Fruit fly (Drosophila melanogaster): ENCODE measurements around the gene NHP2.

The NHP2 gene

DNA sequence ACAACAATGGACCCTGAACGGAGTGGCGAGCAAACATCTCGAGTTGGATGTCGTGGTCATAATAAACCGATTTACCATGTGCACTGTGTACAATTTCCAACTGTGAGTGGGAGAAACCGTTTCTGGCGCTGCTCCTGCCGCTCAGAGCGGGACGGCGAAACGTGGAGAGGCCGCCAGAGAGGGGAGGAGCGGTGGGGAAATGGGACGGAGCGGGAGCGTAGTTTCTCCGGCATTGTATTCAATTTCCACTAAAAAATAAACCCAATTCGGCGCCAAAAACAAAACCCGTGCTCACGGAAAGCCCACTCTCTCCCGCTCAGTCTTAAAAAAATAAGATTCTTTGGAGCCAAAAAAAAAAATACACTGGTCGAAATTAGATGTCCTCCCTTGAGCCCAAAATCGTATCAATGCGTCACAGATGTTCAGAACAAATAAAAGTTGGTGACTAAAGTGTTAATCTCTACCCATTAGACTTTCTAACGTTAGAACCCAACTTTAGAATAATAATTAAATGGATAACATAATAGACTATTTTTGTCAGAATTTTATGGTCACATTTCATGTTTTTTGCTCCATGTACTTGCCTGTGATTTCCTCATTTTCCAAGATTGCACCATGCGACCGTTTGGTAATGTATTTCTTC is 41.9 kb downstream of the NHP2 start (continued):
- TF ChIP-seq sc (optimal IDR thresholded peaks at IDR 0.05): no peak
- TF ChIP-seq sc (GFP tag; optimal IDR thresholded peaks at IDR 0.05): peak; percentile 46
- TF ChIP-seq Awh (GFP tag; IDR thresholded peaks at IDR 0.05): peak; percentile 47; the same call in 1 of the 2 replicates
- no peak for TF ChIP-seq CG14860 (GFP tag; IDR thresholded peaks at IDR 0.05; ENCODE audit: partially characterized antibody)
- no peak for TF ChIP-seq Tbp (GFP tag; optimal IDR thresholded peaks at IDR 0.05)
- TF ChIP-seq bbx (GFP tag; IDR thresholded peaks at IDR 0.05; ENCODE audit: partially characterized antibody): peak; percentile 32; the same call in 1 of the 2 replicates
- no peak; the same call in 1 of the 2 replicates for TF ChIP-seq Bgb (GFP tag; IDR thresholded peaks at IDR 0.05; ENCODE audit: partially characterized antibody)
- TF ChIP-seq dmrt11E (tag; optimal IDR thresholded peaks at IDR 0.05): peak; percentile 56
- TF ChIP-seq HHEX (GFP tag; optimal IDR thresholded peaks at IDR 0.05): no peak
- TF ChIP-seq fru (optimal IDR thresholded peaks at IDR 0.05): no peak
- TF ChIP-seq otp (GFP tag; IDR thresholded peaks at IDR 0.05): peak; percentile 33; the same call in 2 of the 3 replicates
- peak; percentile 69 for TF ChIP-seq tio (GFP tag; optimal IDR thresholded peaks at IDR 0.05)
- TF ChIP-seq CG15073 (GFP tag; optimal IDR thresholded peaks at IDR 0.05): peak; percentile 13
- TF ChIP-seq CG15696 (tag; optimal IDR thresholded peaks at IDR 0.05): peak; percentile 22
- TF ChIP-seq Eip74EF (GFP tag; optimal IDR thresholded peaks at IDR 0.05): peak in 1 of 2 experiments; percentile 55
- no peak for TF ChIP-seq pb (GFP tag; optimal IDR thresholded peaks at IDR 0.05)
- TF ChIP-seq sens-2 (GFP tag; IDR thresholded peaks at IDR 0.05): no peak
- TF ChIP-seq stc (GFP tag; IDR thresholded peaks at IDR 0.05): peak; percentile 73
- TF ChIP-seq Doc2 (GFP tag; IDR thresholded peaks at IDR 0.05): no peak
- TF ChIP-seq CG9215 (GFP tag; IDR thresholded peaks at IDR 0.05): peak; percentile 76
- no peak for TF ChIP-seq fd102C (GFP tag; optimal IDR thresholded peaks at IDR 0.05)
- TF ChIP-seq HLH4C (GFP tag; IDR thresholded peaks at IDR 0.05; ENCODE audit: partially characterized antibody): peak; percentile 33; the same call in 1 of the 3 replicates
- TF ChIP-seq CG10267 (tag; optimal IDR thresholded peaks at IDR 0.05): peak; percentile 50
- TF ChIP-seq CG10462 (GFP tag; optimal IDR thresholded peaks at IDR 0.05): peak; percentile 46
- TF ChIP-seq vnd (GFP tag; IDR thresholded peaks at IDR 0.05; ENCODE audit: partially characterized antibody): no peak
- TF ChIP-seq D19B (GFP tag; optimal IDR thresholded peaks at IDR 0.05): peak; percentile 1
- no peak; the same call in 2 of the 3 replicates for TF ChIP-seq ken (GFP tag; IDR thresholded peaks at IDR 0.05)
- TF ChIP-seq so (GFP tag; IDR thresholded peaks at IDR 0.05): peak; percentile 55; the same call in 2 of the 3 replicates
- TF ChIP-seq CG11696 (GFP tag; IDR thresholded peaks at IDR 0.05): peak; percentile 14; the same call in 1 of the 2 replicates
- TF ChIP-seq B-H2 (GFP tag; optimal IDR thresholded peaks at IDR 0.05): no peak
- peak; percentile 66 for TF ChIP-seq ATbp (GFP tag; optimal IDR thresholded peaks at IDR 0.05)
- peak; percentile 18 for TF ChIP-seq CG13123 (GFP tag; optimal IDR thresholded peaks at IDR 0.05)
- peak; percentile 65 for TF ChIP-seq HLH3B (GFP tag; IDR thresholded peaks at IDR 0.05)
- TF ChIP-seq slbo (GFP tag; IDR thresholded peaks at IDR 0.05): peak; percentile 76
- TF ChIP-seq lilli (GFP tag; optimal IDR thresholded peaks at IDR 0.05): peak; percentile 72
- peak; percentile 56 for TF ChIP-seq Dek (tag; optimal IDR thresholded peaks at IDR 0.05)
- TF ChIP-seq B-H1 (GFP tag; IDR thresholded peaks at IDR 0.05): peak; percentile 38; the same call in 1 of the 3 replicates
- no peak for TF ChIP-seq CG33213 (GFP tag; optimal IDR thresholded peaks at IDR 0.05)
- TF ChIP-seq sna (GFP tag; IDR thresholded peaks at IDR 0.05; ENCODE audit: partially characterized antibody): peak; percentile 51
- peak; percentile 44 for TF ChIP-seq CG4854 (GFP tag; optimal IDR thresholded peaks at IDR 0.05)
- TF ChIP-seq pita (GFP tag; optimal IDR thresholded peaks at IDR 0.05): no peak
- peak; percentile 67 for TF ChIP-seq bcd (GFP tag; optimal IDR thresholded peaks at IDR 0.05)
- peak; percentile 39 for TF ChIP-seq bigmax (GFP tag; optimal IDR thresholded peaks at IDR 0.05)
- TF ChIP-seq CTCF (GFP tag; optimal IDR thresholded peaks at IDR 0.05): no peak
- peak; percentile 60 for TF ChIP-seq CG17385 (GFP tag; optimal IDR thresholded peaks at IDR 0.05)
- peak; percentile 38; the same call in 1 of the 2 replicates for TF ChIP-seq CG5953 (GFP tag; IDR thresholded peaks at IDR 0.05)
- no peak for TF ChIP-seq jigr1 (GFP tag; IDR thresholded peaks at IDR 0.05)
- no peak for TF ChIP-seq exex (tag; optimal IDR thresholded peaks at IDR 0.05)
- TF ChIP-seq C15 (GFP tag; IDR thresholded peaks at IDR 0.05): no peak
- TF ChIP-seq Ets65A (GFP tag): peak; percentile 96

Measured in whole organism, embryonic.